Fruit fly (Drosophila melanogaster): Measurements from ENCODE around the gene smal.

smal gene

DNA sequence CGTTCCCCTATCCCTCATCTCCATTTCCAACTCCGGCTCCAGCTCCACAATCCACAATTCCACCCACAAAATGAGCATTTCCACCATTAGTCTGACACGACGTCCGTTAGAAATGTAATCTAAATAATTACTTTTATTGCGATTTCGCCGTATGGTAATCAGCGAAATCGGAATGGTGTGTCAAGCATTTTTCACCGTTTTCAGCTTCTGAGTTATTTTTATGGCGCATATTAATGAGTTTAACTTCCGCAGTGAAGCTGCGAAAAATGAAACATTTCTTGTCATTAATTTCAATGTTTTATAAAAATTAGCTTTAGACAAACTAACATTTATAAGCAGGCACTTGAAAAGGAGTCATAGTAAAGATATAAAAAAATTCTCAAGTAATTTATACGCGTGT lies 18.8 kb upstream of the smal start, which contains the start of gene CG13989:
CG13989 (plus strand) TSS at position 301 of the 400 bp plus-strand sequence.
- no peak for TF ChIP-seq CG12605 (GFP tag; IDR thresholded peaks at IDR 0.05)
- no peak for TF ChIP-seq CG8301 (tag; optimal IDR thresholded peaks at IDR 0.05)
- TF ChIP-seq Pif1A (GFP tag; optimal IDR thresholded peaks at IDR 0.05) = no peak
- no peak for TF ChIP-seq fd96Ca (GFP tag; IDR thresholded peaks at IDR 0.05)
- TF ChIP-seq CG17806 (tag; optimal IDR thresholded peaks at IDR 0.05) = no peak
- TF ChIP-seq rn (GFP tag; IDR thresholded peaks at IDR 0.05) = no peak
- TF ChIP-seq CG15710 (tag; optimal IDR thresholded peaks at IDR 0.05) = no peak
- TF ChIP-seq CG8159 (tag; optimal IDR thresholded peaks at IDR 0.05) = no peak
- TF ChIP-seq CG4496 (GFP tag; IDR thresholded peaks at IDR 0.05) = no peak
- TF ChIP-seq Ets98B (GFP tag; IDR thresholded peaks at IDR 0.05) = no peak

DNA sequence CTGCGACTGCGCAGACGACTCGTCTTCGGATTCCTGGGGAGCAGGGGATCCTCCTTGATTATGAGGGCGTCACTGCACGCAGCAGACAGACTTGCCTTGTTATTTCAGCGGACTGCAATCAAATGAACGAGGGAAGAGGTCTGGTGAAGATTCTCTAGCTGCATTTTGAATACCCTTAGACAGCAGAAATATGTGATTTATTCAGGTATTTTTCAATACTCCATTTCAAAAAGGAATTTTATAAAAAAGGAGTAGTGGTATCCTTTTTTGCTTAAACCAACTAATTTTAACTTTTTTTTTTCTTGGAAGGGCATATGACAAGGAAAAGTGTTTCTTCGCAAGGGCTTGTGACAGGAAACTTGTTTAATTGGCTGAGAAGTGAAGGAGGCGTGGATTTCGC lies 13.2 kb upstream of the smal start:
- TF ChIP-seq CG34367 (tag; optimal IDR thresholded peaks at IDR 0.05) = peak; percentile 62
- TF ChIP-seq CG17806 (tag; optimal IDR thresholded peaks at IDR 0.05) = peak; percentile 75
- TF ChIP-seq rn (GFP tag; IDR thresholded peaks at IDR 0.05) = no peak
- peak; percentile 48 for TF ChIP-seq Snoo (tag; optimal IDR thresholded peaks at IDR 0.05)
- TF ChIP-seq CG10348 (GFP tag; IDR thresholded peaks at IDR 0.05) = no peak
- TF ChIP-seq CG14655 (GFP tag; optimal IDR thresholded peaks at IDR 0.05) = peak; percentile 40
- TF ChIP-seq EcR (GFP tag; optimal IDR thresholded peaks at IDR 0.05) = peak; percentile 5
- no peak for TF ChIP-seq D1 (tag; optimal IDR thresholded peaks at IDR 0.05)
- TF ChIP-seq CG32121 (GFP tag; IDR thresholded peaks at IDR 0.05) = no peak
- TF ChIP-seq CG9948 (tag; optimal IDR thresholded peaks at IDR 0.05) = peak; percentile 74
- TF ChIP-seq CG12605 (GFP tag; IDR thresholded peaks at IDR 0.05) = no peak
- peak; percentile 1 for TF ChIP-seq CG8301 (tag; optimal IDR thresholded peaks at IDR 0.05)
- no peak for TF ChIP-seq fd96Ca (GFP tag; IDR thresholded peaks at IDR 0.05)
- TF ChIP-seq Pif1A (GFP tag; optimal IDR thresholded peaks at IDR 0.05) = peak; percentile 44
- no peak for TF ChIP-seq Ets98B (GFP tag; IDR thresholded peaks at IDR 0.05)
- TF ChIP-seq gl (tag; optimal IDR thresholded peaks at IDR 0.05) = peak; percentile 29
- TF ChIP-seq Pif1B (GFP tag; optimal IDR thresholded peaks at IDR 0.05) = peak; percentile 52
- peak; percentile 84 for TF ChIP-seq CG8159 (tag; optimal IDR thresholded peaks at IDR 0.05)
- TF ChIP-seq CG4496 (GFP tag; IDR thresholded peaks at IDR 0.05) = no peak
- peak; percentile 78 for TF ChIP-seq CG15710 (tag; optimal IDR thresholded peaks at IDR 0.05)
- TF ChIP-seq CG13204 (GFP tag; optimal IDR thresholded peaks at IDR 0.05) = no peak

DNA sequence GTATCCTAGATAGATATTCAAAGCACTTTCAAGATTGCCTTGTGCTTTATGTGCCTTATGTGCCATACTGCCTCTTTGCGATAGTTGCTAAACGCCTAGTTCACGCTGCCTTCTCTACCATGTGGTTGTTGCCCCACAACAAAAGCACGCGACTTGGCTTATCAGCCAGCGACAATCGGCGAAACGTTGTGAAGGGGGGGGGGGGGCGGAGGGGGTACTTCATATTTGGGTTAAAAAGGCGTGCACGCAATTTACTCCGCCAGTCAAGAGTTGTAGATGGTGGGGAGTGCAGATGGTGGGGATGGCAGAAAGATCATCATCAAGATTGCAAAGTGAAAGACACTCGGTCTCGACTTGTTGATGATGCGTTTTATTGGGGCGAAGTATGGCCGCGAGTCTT lies 9.8 kb upstream of the smal start:
- no peak for TF ChIP-seq fd96Ca (GFP tag; IDR thresholded peaks at IDR 0.05)
- peak; percentile 8 for TF ChIP-seq CG13204 (GFP tag; optimal IDR thresholded peaks at IDR 0.05)

DNA sequence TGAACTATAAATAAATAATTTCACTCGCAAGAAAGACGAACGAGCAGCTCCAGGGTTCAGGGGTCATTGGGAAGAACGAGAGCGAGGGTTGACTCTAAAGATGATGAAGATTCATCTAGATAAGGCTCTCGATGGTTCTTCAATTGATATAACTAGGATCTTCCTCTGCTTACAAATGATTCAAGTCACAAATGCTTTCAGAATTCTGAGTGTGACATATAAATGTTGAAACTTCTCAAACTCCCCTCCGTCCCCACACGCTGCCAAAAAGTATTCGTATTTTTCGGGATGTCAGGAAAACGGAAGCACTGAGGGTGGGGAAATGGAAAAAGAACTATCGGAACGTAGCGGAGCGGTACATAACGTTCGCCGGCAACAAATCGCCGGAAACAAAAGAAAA lies 7.8 kb upstream of the smal start:
- TF ChIP-seq CG17806 (tag; optimal IDR thresholded peaks at IDR 0.05) (no peak), Ets98B (GFP tag; IDR thresholded peaks at IDR 0.05) (no peak), gl (tag; optimal IDR thresholded peaks at IDR 0.05) (no peak)

DNA sequence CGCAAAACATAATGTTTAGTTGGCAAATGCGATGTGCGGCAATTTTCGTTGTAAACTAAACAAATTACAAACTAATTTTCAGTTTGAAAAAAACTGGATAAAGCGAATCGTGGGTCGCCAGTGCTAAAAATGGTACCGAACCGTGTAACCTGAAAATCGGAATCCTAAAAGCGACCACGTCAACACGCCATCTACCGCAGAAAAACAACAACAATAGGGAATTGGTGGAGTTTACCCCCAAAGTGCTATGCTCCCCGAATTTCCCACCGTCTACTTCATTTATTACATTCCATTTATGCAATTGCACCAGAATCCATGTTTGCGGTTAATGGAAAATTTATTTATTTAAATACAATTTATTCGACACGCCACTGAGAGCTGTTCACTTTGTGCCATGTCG lies 5.9 kb upstream of the smal start:
- TF ChIP-seq CG12605 (GFP tag; IDR thresholded peaks at IDR 0.05) (no peak), CG10348 (GFP tag; IDR thresholded peaks at IDR 0.05) (no peak), CG9948 (tag; optimal IDR thresholded peaks at IDR 0.05) (no peak), CG32121 (GFP tag; IDR thresholded peaks at IDR 0.05) (no peak), Snoo (tag; optimal IDR thresholded peaks at IDR 0.05) (no peak), EcR (GFP tag; optimal IDR thresholded peaks at IDR 0.05) (no peak), CG14655 (GFP tag; optimal IDR thresholded peaks at IDR 0.05) (no peak)

DNA sequence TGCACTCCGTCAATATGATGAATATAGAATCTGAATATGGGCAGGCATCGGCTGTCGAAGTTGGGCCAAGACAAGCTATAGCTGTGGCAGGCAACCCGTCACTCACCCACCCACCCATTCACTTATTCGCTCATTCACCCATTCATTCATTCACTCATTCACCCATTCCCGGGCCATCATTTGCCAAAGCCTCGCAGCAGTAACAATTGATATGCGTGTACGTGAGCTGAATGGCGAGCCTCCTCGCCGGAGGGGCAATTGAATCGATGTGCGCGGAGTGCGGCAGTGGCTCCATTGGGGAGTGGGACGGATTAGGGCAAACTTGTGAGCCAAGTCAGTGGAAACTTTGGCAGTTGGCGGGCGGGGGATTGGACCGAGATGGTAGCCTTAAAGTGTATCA lies 2.5 kb upstream of the smal start:
- TF ChIP-seq Pif1B (GFP tag; optimal IDR thresholded peaks at IDR 0.05) = no peak
- TF ChIP-seq CG32121 (GFP tag; IDR thresholded peaks at IDR 0.05) = no peak
- TF ChIP-seq CG8159 (tag; optimal IDR thresholded peaks at IDR 0.05) = no peak
- no peak for TF ChIP-seq CG14655 (GFP tag; optimal IDR thresholded peaks at IDR 0.05)
- TF ChIP-seq rn (GFP tag; IDR thresholded peaks at IDR 0.05) = no peak
- TF ChIP-seq CG8301 (tag; optimal IDR thresholded peaks at IDR 0.05) = no peak
- TF ChIP-seq Ets98B (GFP tag; IDR thresholded peaks at IDR 0.05) = no peak
- no peak for TF ChIP-seq EcR (GFP tag; optimal IDR thresholded peaks at IDR 0.05)

DNA sequence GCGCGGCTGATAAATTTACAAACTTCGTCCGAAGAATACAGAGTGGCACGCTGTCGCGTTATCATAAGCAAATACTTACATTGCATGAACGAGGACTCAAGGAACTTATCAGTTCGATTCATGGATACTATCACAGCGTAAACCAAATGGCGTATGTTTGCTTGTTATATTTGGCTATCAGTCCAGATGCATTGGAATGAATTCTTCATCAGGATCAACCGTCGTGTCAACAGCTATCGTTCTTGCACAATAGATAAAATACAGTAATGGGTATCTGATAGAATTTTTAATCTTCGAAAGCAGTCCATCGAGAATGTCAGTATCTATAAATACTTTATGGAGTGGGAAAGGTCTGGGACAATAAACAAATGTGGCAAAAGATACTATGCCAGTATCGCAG lies 1.8 kb upstream of the smal start:
- TF ChIP-seq Snoo (tag; optimal IDR thresholded peaks at IDR 0.05) (no peak), Pif1B (GFP tag; optimal IDR thresholded peaks at IDR 0.05) (no peak), CG15710 (tag; optimal IDR thresholded peaks at IDR 0.05) (no peak), CG13204 (GFP tag; optimal IDR thresholded peaks at IDR 0.05) (no peak), Ets98B (GFP tag; IDR thresholded peaks at IDR 0.05) (no peak), CG12605 (GFP tag; IDR thresholded peaks at IDR 0.05) (no peak), CG17806 (tag; optimal IDR thresholded peaks at IDR 0.05) (no peak), CG32121 (GFP tag; IDR thresholded peaks at IDR 0.05) (no peak), fd96Ca (GFP tag; IDR thresholded peaks at IDR 0.05) (no peak), gl (tag; optimal IDR thresholded peaks at IDR 0.05) (no peak), CG10348 (GFP tag; IDR thresholded peaks at IDR 0.05) (no peak), CG8159 (tag; optimal IDR thresholded peaks at IDR 0.05) (no peak)

Data from whole organism, pupa.